Worm (Caenorhabditis elegans) whole organism, L2 larva: ENCODE measurements around the gene algn-6.

Source experiments
- C34F6.9 ChIP-seq: fragments of 150-350 bp; optimal IDR thresholded peaks from 2 replicates; lab custom pipeline; 2014; ENCODE audit warnings: missing biosample characterization, missing genetic modification characterization
- R02D3.7 ChIP-seq: fragments of 150-350 bp; optimal IDR thresholded peaks from 2 replicates; lab custom pipeline; 2014; ENCODE audit warnings: missing biosample characterization, missing genetic modification characterization
- Y55F3AM.14 ChIP-seq: fragments of 200-800 bp; sonication (Bioruptor generic); optimal IDR thresholded peaks from 2 replicates; lab custom pipeline; 2018; ENCODE audit warnings: mild to moderate bottlenecking, missing genetic modification characterization, missing compliant biosample characterization
- ZK546.5 ChIP-seq: sonication (generic microtip); optimal IDR thresholded peaks from 2 replicates; lab custom pipeline; 2017; ENCODE audit warnings: missing biosample characterization, missing genetic modification characterization
- alr-1 ChIP-seq: fragments of 150-350 bp; optimal IDR thresholded peaks from 2 replicates; lab custom pipeline; 2014; ENCODE audit warnings: missing biosample characterization, missing genetic modification characterization
- aly-2 ChIP-seq: fragments of 150-350 bp; optimal IDR thresholded peaks from 2 replicates; lab custom pipeline; 2014; ENCODE audit warnings: missing biosample characterization, missing genetic modification characterization
- ama-1 ChIP-seq: fragments of 150-350 bp; optimal IDR thresholded peaks from 2 replicates; lab custom pipeline; 2018; ENCODE audit warnings: inconsistent platforms
- blmp-1 ChIP-seq: sonication (generic microtip); optimal IDR thresholded peaks from 2 replicates; lab custom pipeline; 2017; ENCODE audit warnings: missing genetic modification characterization, mild to moderate bottlenecking, missing compliant biosample characterization, antibody characterized with exemption, moderate library complexity; ENCODE audit not compliant: insufficient read depth
- ceh-16 ChIP-seq: fragments of 150-350 bp; optimal IDR thresholded peaks from 2 replicates; lab custom pipeline; 2014; ENCODE audit warnings: missing biosample characterization, missing genetic modification characterization
- ceh-82 ChIP-seq: fragments of 150-350 bp; optimal IDR thresholded peaks from 2 replicates; lab custom pipeline; 2014; ENCODE audit warnings: missing biosample characterization, missing genetic modification characterization
- crh-2 ChIP-seq: sonication (generic microtip); optimal IDR thresholded peaks from 2 replicates; lab custom pipeline; 2017; ENCODE audit warnings: missing biosample characterization, missing genetic modification characterization
- dmd-4 ChIP-seq: sonication (generic microtip); optimal IDR thresholded peaks from 2 replicates; lab custom pipeline; 2017; ENCODE audit warnings: missing biosample characterization, missing genetic modification characterization
- egl-27 ChIP-seq: sonication (generic microtip); optimal IDR thresholded peaks from 3 replicates; lab custom pipeline; 2017; ENCODE audit warnings: missing biosample characterization, missing genetic modification reagents, missing genetic modification characterization
- elt-1 ChIP-seq: fragments of 150-350 bp; optimal IDR thresholded peaks from 2 replicates; lab custom pipeline; 2014; ENCODE audit warnings: missing biosample characterization, missing genetic modification characterization
- elt-3 ChIP-seq: sonication (generic microtip); optimal IDR thresholded peaks from 2 replicates; lab custom pipeline; 2017; ENCODE audit warnings: missing biosample characterization, missing genetic modification characterization
- fos-1 ChIP-seq: fragments of 150-350 bp; optimal IDR thresholded peaks from 2 replicates; lab custom pipeline; 2014; ENCODE audit warnings: missing biosample characterization, missing genetic modification characterization
- gmeb-1 ChIP-seq: fragments of 150-350 bp; optimal IDR thresholded peaks from 2 replicates; lab custom pipeline; 2014; ENCODE audit warnings: missing biosample characterization, missing genetic modification characterization
- lin-13 ChIP-seq: fragments of 150-350 bp; optimal IDR thresholded peaks from 2 replicates; lab custom pipeline; 2014; ENCODE audit warnings: missing biosample characterization, missing genetic modification reagents, missing genetic modification characterization
- lin-39 ChIP-seq: fragments of 150-350 bp; optimal IDR thresholded peaks from 2 replicates; lab custom pipeline; 2014; ENCODE audit warnings: missing biosample characterization, missing genetic modification reagents, missing genetic modification characterization
- lsy-2 ChIP-seq, 2 experiments: fragments of 150-350 bp in 1 of 2; sonication (generic microtip) in 1 of 2; optimal IDR thresholded peaks; 2 replicates each; lab custom pipeline; 2014 to 2017; ENCODE audit warnings: missing biosample characterization in 2 of 2, missing genetic modification characterization in 2 of 2
- mbf-1 ChIP-seq: sonication (generic microtip); optimal IDR thresholded peaks from 2 replicates; lab custom pipeline; 2017; ENCODE audit warnings: missing biosample characterization, missing genetic modification characterization
- mdl-1 ChIP-seq, 2 experiments: fragments of 150-350 bp in 1 of 2; sonication (generic microtip) in 1 of 2; optimal IDR thresholded peaks; 2 replicates each; lab custom pipeline; 2017; ENCODE audit warnings: missing biosample characterization in 2 of 2, missing genetic modification characterization in 2 of 2
- nhr-10 ChIP-seq: sonication (generic microtip); optimal IDR thresholded peaks from 2 replicates; lab custom pipeline; 2017; ENCODE audit warnings: missing biosample characterization, missing genetic modification characterization
- nhr-11 ChIP-seq: fragments of 150-350 bp; optimal IDR thresholded peaks from 2 replicates; lab custom pipeline; 2014; ENCODE audit warnings: missing biosample characterization, missing genetic modification characterization
- nhr-129 ChIP-seq: fragments of 150-350 bp; optimal IDR thresholded peaks from 2 replicates; lab custom pipeline; 2014; ENCODE audit warnings: missing biosample characterization, missing genetic modification characterization
- nhr-21 ChIP-seq: fragments of 150-350 bp; optimal IDR thresholded peaks from 2 replicates; lab custom pipeline; 2014; ENCODE audit warnings: missing biosample characterization, missing genetic modification characterization
- nhr-23 ChIP-seq: fragments of 150-350 bp; optimal IDR thresholded peaks from 2 replicates; lab custom pipeline; 2014; ENCODE audit warnings: missing biosample characterization, missing genetic modification reagents, missing genetic modification characterization
- nhr-237 ChIP-seq: fragments of 150-350 bp; optimal IDR thresholded peaks from 2 replicates; lab custom pipeline; 2014; ENCODE audit warnings: missing biosample characterization, missing genetic modification characterization
- nhr-25 ChIP-seq: fragments of 150-350 bp; sonication (generic microtip); optimal IDR thresholded peaks from 3 replicates; lab custom pipeline; 2014; ENCODE audit warnings: missing biosample characterization, missing genetic modification characterization
- nhr-6 ChIP-seq: fragments of 150-350 bp; optimal IDR thresholded peaks from 2 replicates; lab custom pipeline; 2014; ENCODE audit warnings: missing biosample characterization, missing genetic modification characterization
- nhr-77 ChIP-seq: fragments of 150-350 bp; optimal IDR thresholded peaks from 2 replicates; lab custom pipeline; 2014; ENCODE audit warnings: missing biosample characterization, missing genetic modification characterization
- peb-1 ChIP-seq: fragments of 150-350 bp; optimal IDR thresholded peaks from 2 replicates; lab custom pipeline; 2014; ENCODE audit warnings: missing biosample characterization, missing genetic modification characterization
- sem-4 ChIP-seq: fragments of 150-350 bp; optimal IDR thresholded peaks from 2 replicates; lab custom pipeline; 2014; ENCODE audit warnings: missing biosample characterization, missing genetic modification reagents, missing genetic modification characterization
- skn-1 ChIP-seq: sonication (generic microtip); optimal IDR thresholded peaks from 2 replicates; lab custom pipeline; 2017; ENCODE audit warnings: missing biosample characterization, missing genetic modification characterization
- sma-3 ChIP-seq: sonication (generic microtip); optimal IDR thresholded peaks from 2 replicates; lab custom pipeline; 2016; ENCODE audit warnings: missing genetic modification reagents, missing genetic modification characterization, missing compliant biosample characterization
- sma-9 ChIP-seq, 2 experiments: fragments of 150-350 bp in 1 of 2; sonication (generic microtip) in 1 of 2; optimal IDR thresholded peaks; 2 replicates each; lab custom pipeline; 2014 to 2016; ENCODE audit warnings: missing genetic modification characterization in 2 of 2, mild to moderate bottlenecking in 1 of 2, missing biosample characterization in 1 of 2, missing compliant biosample characterization in 1 of 2, missing genetic modification reagents in 1 of 2, moderate library complexity in 1 of 2
- snpc-4 ChIP-seq: fragments of 150-350 bp; optimal IDR thresholded peaks from 2 replicates; lab custom pipeline; 2014; ENCODE audit warnings: missing biosample characterization, missing genetic modification characterization
- unc-39 ChIP-seq: fragments of 150-350 bp; optimal IDR thresholded peaks from 2 replicates; lab custom pipeline; 2014; ENCODE audit warnings: missing biosample characterization, missing genetic modification characterization
- unc-55 ChIP-seq: fragments of 150-350 bp; sonication (generic microtip); optimal IDR thresholded peaks from 3 replicates; lab custom pipeline; 2014; ENCODE audit warnings: missing biosample characterization, missing genetic modification reagents, missing genetic modification characterization
- unc-62 ChIP-seq: fragments of 150-350 bp; optimal IDR thresholded peaks from 2 replicates; lab custom pipeline; 2014; ENCODE audit warnings: missing biosample characterization, missing genetic modification reagents, missing genetic modification characterization
- zag-1 ChIP-seq: fragments of 150-350 bp; optimal IDR thresholded peaks from 2 replicates; lab custom pipeline; 2014; ENCODE audit warnings: missing biosample characterization, missing genetic modification characterization
- ztf-1 ChIP-seq: fragments of 200-800 bp; sonication (Bioruptor generic); conservative IDR thresholded peaks from 2 replicates; pipeline ENCODE4 v1.3.6; 2022; ENCODE audit warnings: missing genetic modification characterization, missing compliant biosample characterization
- ztf-11 ChIP-seq: sonication (generic microtip); optimal IDR thresholded peaks from 2 replicates; lab custom pipeline; 2017; ENCODE audit warnings: missing biosample characterization, missing genetic modification characterization
- ztf-4 ChIP-seq: fragments of 150-350 bp; optimal IDR thresholded peaks from 2 replicates; lab custom pipeline; 2014; ENCODE audit warnings: missing biosample characterization, missing genetic modification characterization

The algn-6 gene

DNA sequence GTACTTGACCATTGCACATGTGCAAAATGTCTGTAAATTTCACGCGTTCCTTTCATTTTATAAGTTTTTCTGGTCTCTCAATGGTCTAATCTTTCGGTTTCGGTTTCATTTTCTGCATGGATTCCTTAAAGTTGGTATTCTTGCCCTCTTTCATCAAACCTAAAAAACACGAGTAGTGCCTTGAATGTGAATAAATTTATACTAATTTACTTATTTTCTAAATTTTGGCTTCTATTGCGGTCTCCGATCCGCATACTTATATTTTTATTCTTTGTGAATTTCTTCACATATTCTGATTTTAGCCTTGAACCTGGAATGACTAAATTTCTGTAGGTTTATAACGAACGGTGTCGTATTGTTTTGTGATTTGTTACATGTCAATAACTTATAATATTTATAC lies 26.4 kb downstream of the algn-6 start, which contains the start of gene pdha-1:
TSS of gene pdha-1 (plus strand) at position 301 of the 400 bp plus-strand sequence.
- TF ChIP-seq lin-13 (GFP tag; lab: Kevin White, UChicago) = no peak
- no peak for TF ChIP-seq crh-2 (tag; lab: Kevin White, UChicago)
- TF ChIP-seq nhr-129 (tag; lab: Kevin White, UChicago) = no peak
- TF ChIP-seq ZK546.5 (tag; lab: Kevin White, UChicago) = no peak
- no peak for TF ChIP-seq nhr-23 (tag; lab: Kevin White, UChicago)
- TF ChIP-seq unc-55 (GFP tag; lab: Kevin White, UChicago) = no peak
- no peak for TF ChIP-seq snpc-4 (tag; lab: Kevin White, UChicago)
- no peak for TF ChIP-seq lsy-2 (tag; optimal IDR thresholded peaks at IDR 0.05; lab: Kevin White, UChicago)
- TF ChIP-seq ama-1 (lab: Kevin White, UChicago) = no peak
- TF ChIP-seq mdl-1 (tag; optimal IDR thresholded peaks at IDR 0.05; lab: Kevin White, UChicago) = no peak
- no peak for TF ChIP-seq skn-1 (tag; lab: Kevin White, UChicago)
- no peak for TF ChIP-seq gmeb-1 (tag; lab: Kevin White, UChicago)
- TF ChIP-seq ztf-1 (GFP tag; lab: Robert Waterston, UW) = no peak
- TF ChIP-seq nhr-21 (tag; lab: Kevin White, UChicago) = no peak
- no peak for TF ChIP-seq alr-1
- TF ChIP-seq nhr-237 (tag; lab: Kevin White, UChicago) = no peak
- no peak for TF ChIP-seq elt-1 (tag; lab: Kevin White, UChicago)
- TF ChIP-seq mbf-1 (tag; lab: Kevin White, UChicago) = no peak

DNA sequence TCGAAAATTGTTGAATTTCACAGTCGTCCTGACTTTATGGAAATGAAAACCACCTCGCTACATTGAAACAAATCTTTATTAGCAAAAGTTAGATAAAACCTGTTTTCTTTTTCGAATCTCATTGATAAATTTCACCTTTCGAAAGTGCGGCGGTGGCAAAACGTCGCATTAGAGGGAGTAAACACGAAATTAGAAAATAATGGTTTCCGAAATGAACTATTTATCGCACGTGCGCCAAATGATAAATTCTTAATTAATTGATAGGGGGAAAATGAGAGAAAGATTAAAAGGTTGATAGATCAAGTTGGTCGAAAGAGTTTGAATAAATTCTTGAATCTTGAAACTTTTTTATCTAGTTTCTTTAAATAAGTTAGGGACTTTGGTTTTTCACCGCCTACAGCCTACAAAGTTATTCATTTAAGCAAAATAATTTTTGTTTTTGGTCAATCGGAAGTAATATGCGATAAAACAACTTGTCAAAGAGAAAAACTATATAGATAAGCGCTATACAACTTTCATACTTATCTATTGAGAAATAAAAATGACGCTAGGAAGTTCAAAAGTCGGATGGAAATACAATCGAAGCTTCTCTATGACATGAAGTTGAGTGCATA lies 31.5 kb downstream of the algn-6 start:
- TF ChIP-seq nhr-21 (tag; lab: Kevin White, UChicago) (peak; percentile 30), blmp-1 (tag; lab: Kevin White, UChicago) (peak; percentile 52), lsy-2 (tag; optimal IDR thresholded peaks at IDR 0.05; lab: Kevin White, UChicago) (no peak), unc-55 (GFP tag; lab: Kevin White, UChicago) (no peak), sma-9 (GFP tag; optimal IDR thresholded peaks at IDR 0.05; lab: Kevin White, UChicago) (peak; percentile 53), sma-9 (tag; optimal IDR thresholded peaks at IDR 0.05; lab: Kevin White, UChicago) (no peak), crh-2 (tag; lab: Kevin White, UChicago) (peak; percentile 33), sma-3 (peak; percentile 46), fos-1 (tag; lab: Kevin White, UChicago) (peak; percentile 36)

- TF ChIP-seq nhr-25 (peak; percentile 63), egl-27 (tag; lab: Kevin White, UChicago) (peak; percentile 3), unc-62 (GFP tag; lab: Kevin White, UChicago) (peak; percentile 63), ceh-16 (tag; lab: Kevin White, UChicago) (no peak), ztf-4 (tag; lab: Kevin White, UChicago) (peak; percentile 18), mdl-1 (tag; optimal IDR thresholded peaks at IDR 0.05; lab: Kevin White, UChicago) (peak in 1 of 2 experiments; percentile 83), nhr-237 (tag; lab: Kevin White, UChicago) (no peak), peb-1 (no peak), aly-2 (tag; lab: Kevin White, UChicago) (no peak), sem-4 (tag; lab: Kevin White, UChicago) (no peak), nhr-21 (tag; lab: Kevin White, UChicago) (peak; percentile 76), nhr-129 (tag; lab: Kevin White, UChicago) (peak; percentile 80), sma-3 (no peak), nhr-6 (tag; lab: Kevin White, UChicago) (peak; percentile 45), nhr-11 (no peak), nhr-23 (tag; lab: Kevin White, UChicago) (no peak), nhr-10 (tag; lab: Kevin White, UChicago) (no peak), nhr-77 (tag; lab: Kevin White, UChicago) (no peak), ZK546.5 (tag; lab: Kevin White, UChicago) (no peak), lin-39 (tag; lab: Kevin White, UChicago) (no peak), ztf-1 (GFP tag; lab: Robert Waterston, UW) (no peak), ama-1 (lab: Kevin White, UChicago) (no peak), gmeb-1 (tag; lab: Kevin White, UChicago) (no peak), ceh-82 (tag; lab: Kevin White, UChicago) (no peak), blmp-1 (tag; lab: Kevin White, UChicago) (peak; percentile 39), unc-39 (tag; lab: Kevin White, UChicago) (no peak), R02D3.7 (tag; lab: Kevin White, UChicago) (no peak), Y55F3AM.14 (GFP tag; lab: Kevin White, UChicago) (no peak), ztf-11 (tag; lab: Kevin White, UChicago) (no peak), mbf-1 (tag; lab: Kevin White, UChicago) (no peak), lin-13 (GFP tag; lab: Kevin White, UChicago) (peak; percentile 11), elt-3 (tag; lab: Kevin White, UChicago) (no peak), zag-1 (tag; lab: Kevin White, UChicago) (peak; percentile 53), crh-2 (tag; lab: Kevin White, UChicago) (peak; percentile 77), dmd-4 (no peak), lsy-2 (tag; optimal IDR thresholded peaks at IDR 0.05; lab: Kevin White, UChicago) (peak in 1 of 2 experiments; percentile 80), elt-1 (tag; lab: Kevin White, UChicago) (no peak), snpc-4 (tag; lab: Kevin White, UChicago) (peak; percentile 38), C34F6.9 (tag; lab: Kevin White, UChicago) (peak; percentile 81)
Measured at ce11 chrII:8071801-8072544, 32.4 kb downstream of the algn-6 start.
